Fruit fly (Drosophila melanogaster) whole organism, pupa: ENCODE results near the gene Kal1.

Source experiments
- CG17806 ChIP-seq: fragments of 200-800 bp; sonication (Bioruptor generic); optimal IDR thresholded peaks from 2 replicates; lab custom pipeline; 2018; ENCODE audit warnings: missing biosample characterization, mild to moderate bottlenecking, missing genetic modification characterization, moderate library complexity
- CG34367 ChIP-seq: fragments of 200-800 bp; sonication (Bioruptor generic); optimal IDR thresholded peaks from 2 replicates; lab custom pipeline; 2018; ENCODE audit warnings: missing biosample characterization, mild to moderate bottlenecking, missing genetic modification characterization
- CG8159 ChIP-seq: fragments of 200-800 bp; sonication (Bioruptor generic); optimal IDR thresholded peaks from 3 replicates; lab custom pipeline; 2018; ENCODE audit warnings: missing biosample characterization, mild to moderate bottlenecking, missing genetic modification characterization, moderate library complexity
- CG8301 ChIP-seq: fragments of 200-800 bp; sonication (Bioruptor generic); optimal IDR thresholded peaks from 2 replicates; lab custom pipeline; 2018; ENCODE audit warnings: missing biosample characterization, mild to moderate bottlenecking, missing genetic modification characterization
- CG9948 ChIP-seq: fragments of 200-800 bp; sonication (Bioruptor generic); optimal IDR thresholded peaks from 2 replicates; lab custom pipeline; 2018; ENCODE audit warnings: missing biosample characterization, mild to moderate bottlenecking, missing genetic modification characterization, moderate library complexity
- D1 ChIP-seq: fragments of 200-800 bp; sonication (Bioruptor generic); optimal IDR thresholded peaks from 2 replicates; lab custom pipeline; 2018; ENCODE audit warnings: missing biosample characterization, mild to moderate bottlenecking, missing genetic modification characterization, moderate library complexity
- EcR ChIP-seq: fragments of 200-800 bp; sonication (Bioruptor generic); optimal IDR thresholded peaks from 3 replicates; lab custom pipeline; 2019; ENCODE audit warnings: missing biosample characterization, missing genetic modification characterization, mild to moderate bottlenecking, moderate library complexity, missing genetic modification reagents
- Pif1A ChIP-seq: fragments of 200-800 bp; sonication (Bioruptor generic); optimal IDR thresholded peaks from 3 replicates; lab custom pipeline; 2016; ENCODE audit warnings: missing biosample characterization, missing genetic modification characterization
- Snoo ChIP-seq: fragments of 200-800 bp; sonication (Bioruptor generic); optimal IDR thresholded peaks from 3 replicates; lab custom pipeline; 2017; ENCODE audit warnings: missing biosample characterization, mild to moderate bottlenecking, missing genetic modification characterization, inconsistent platforms

- TF ChIP-seq CG8301 (tag; lab: Kevin White, UChicago) (no peak), D1 (no peak), Pif1A (GFP tag; lab: Kevin White, UChicago) (no peak), EcR (GFP tag; lab: Kevin White, UChicago) (no peak), CG34367 (no peak), Snoo (tag; lab: Kevin White, UChicago) (no peak), CG17806 (no peak), CG8159 (tag; lab: Kevin White, UChicago) (no peak), CG9948 (tag; lab: Kevin White, UChicago) (no peak)
Measured at dm6 chr3R:24113070-24113385, 28.2 kb upstream of the Kal1 start, which contains the start of gene Root.
